Fruit fly (Drosophila melanogaster): ENCODE measurements around the gene CG13312.

Gene CG13312

dm6 chr3L:8765493-8765892 lies 41.5 kb downstream of the CG13312 start:
- TF ChIP-seq CG11617 (GFP tag; optimal IDR thresholded peaks at IDR 0.05) = no peak
- TF ChIP-seq toe (GFP tag; optimal IDR thresholded peaks at IDR 0.05) = no peak
- TF ChIP-seq bab1 (GFP tag; optimal IDR thresholded peaks at IDR 0.05) = no peak
- TF ChIP-seq Mnt (GFP tag; optimal IDR thresholded peaks at IDR 0.05) = no peak
- no peak for TF ChIP-seq tj (GFP tag; optimal IDR thresholded peaks at IDR 0.05)
- TF ChIP-seq CG33017 (tag; optimal IDR thresholded peaks at IDR 0.05) = no peak
- no peak for TF ChIP-seq CG14711 (tag; optimal IDR thresholded peaks at IDR 0.05)

DNA sequence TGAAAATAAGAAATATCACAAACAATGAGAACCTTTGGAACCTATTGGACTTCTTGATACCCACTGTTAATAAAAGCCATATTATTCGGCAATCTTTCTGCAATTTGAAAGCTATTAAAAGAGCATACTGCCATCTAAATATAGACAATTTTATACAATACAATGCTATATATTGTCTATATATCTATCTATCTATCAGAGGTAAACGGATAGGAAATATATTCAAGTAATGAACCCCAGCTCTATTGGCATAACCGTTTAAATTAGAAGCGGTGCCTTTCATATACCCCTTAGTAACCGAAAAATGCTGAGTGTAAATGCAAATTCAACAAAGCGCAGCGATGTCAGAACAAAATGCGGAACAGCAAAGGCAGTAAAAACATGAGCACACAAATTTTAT lies 43.2 kb downstream of the CG13312 start:
- TF ChIP-seq CG12768 (GFP tag; optimal IDR thresholded peaks at IDR 0.05) (no peak), CG5204 (GFP tag; optimal IDR thresholded peaks at IDR 0.05) (no peak)

dm6 chr3L:8763037-8763454 lies 44.0 kb downstream of the CG13312 start:
- no peak for TF ChIP-seq CG12768 (GFP tag; optimal IDR thresholded peaks at IDR 0.05)
- TF ChIP-seq cnc (optimal IDR thresholded peaks at IDR 0.05) = no peak
- TF ChIP-seq CG7101 (tag; optimal IDR thresholded peaks at IDR 0.05) = peak; percentile 4
- peak; percentile 73 for TF ChIP-seq kay (GFP tag; ENCODE audit: borderline replicate concordance)
- TF ChIP-seq toe (GFP tag; optimal IDR thresholded peaks at IDR 0.05) = peak; percentile 8
- TF ChIP-seq bab1 (GFP tag; optimal IDR thresholded peaks at IDR 0.05) = peak; percentile 25
- TF ChIP-seq Mnt (GFP tag; optimal IDR thresholded peaks at IDR 0.05) = peak; percentile 56
- TF ChIP-seq CG11617 (GFP tag; optimal IDR thresholded peaks at IDR 0.05) = peak; percentile 7

Measured in whole organism, adult.